Fruit fly (Drosophila melanogaster): ENCODE measurements around the gene CG16753.

- TF ChIP-seq topi (GFP tag; optimal IDR thresholded peaks at IDR 0.05): peak; percentile 61
- peak; percentile 43 for TF ChIP-seq CG6792 (GFP tag; optimal IDR thresholded peaks at IDR 0.05)
- TF ChIP-seq Lpt (GFP tag; optimal IDR thresholded peaks at IDR 0.05): no peak
- no peak for TF ChIP-seq fd85E (GFP tag; optimal IDR thresholded peaks at IDR 0.05)
- TF ChIP-seq CG31627 (GFP tag; optimal IDR thresholded peaks at IDR 0.05): peak; percentile 59
- peak; percentile 55 for TF ChIP-seq OdsH (GFP tag; optimal IDR thresholded peaks at IDR 0.05)
Measured at dm6 chr3L:3042150-3043049, 12.5 kb upstream of the CG16753 start, which contains the start of gene Prx4.

Data from whole organism, prepupa.